Fruit fly (Drosophila melanogaster): ENCODE measurements around the gene CG14857.

CG14857 gene

dm6 chr3R:14853767-14854191 is 52.2 kb downstream of the CG14857 start (continued):
- TF ChIP-seq CG17385 (GFP tag; optimal IDR thresholded peaks at IDR 0.05) (peak; percentile 68), stwl (tag; optimal IDR thresholded peaks at IDR 0.05) (peak; percentile 16), bigmax (GFP tag; optimal IDR thresholded peaks at IDR 0.05) (peak; percentile 5), Aef1 (GFP tag; IDR thresholded peaks at IDR 0.05) (no peak), Atf-2 (GFP tag; optimal IDR thresholded peaks at IDR 0.05) (no peak), amos (GFP tag; IDR thresholded peaks at IDR 0.05; ENCODE audit: partially characterized antibody) (peak; percentile 25; the same call in 1 of the 2 replicates), CG12219 (GFP tag; optimal IDR thresholded peaks at IDR 0.05) (peak; percentile 67), Ada2b (GFP tag; IDR thresholded peaks at IDR 0.05) (no peak), CG32767 (GFP tag; IDR thresholded peaks at IDR 0.05) (no peak; the same call in 1 of the 2 replicates), shn (GFP tag; optimal IDR thresholded peaks at IDR 0.05) (no peak), lilli (GFP tag; optimal IDR thresholded peaks at IDR 0.05) (peak; percentile 19), pita (GFP tag; optimal IDR thresholded peaks at IDR 0.05) (no peak), toy (GFP tag; IDR thresholded peaks at IDR 0.05) (no peak), luna (GFP tag; optimal IDR thresholded peaks at IDR 0.05) (peak; percentile 24), p53 (GFP tag; optimal IDR thresholded peaks at IDR 0.05) (no peak), btn (GFP tag; optimal IDR thresholded peaks at IDR 0.05) (no peak), CG1024 (GFP tag; IDR thresholded peaks at IDR 0.05) (no peak), Jarid2 (GFP tag; optimal IDR thresholded peaks at IDR 0.05) (peak; percentile 96), CG12104 (GFP tag; optimal IDR thresholded peaks at IDR 0.05) (no peak), CG33557 (GFP tag; optimal IDR thresholded peaks at IDR 0.05) (peak; percentile 25), wdn (GFP tag; IDR thresholded peaks at IDR 0.05) (0 out of 2 replicates have a peak, but pooled peaks have one; percentile 29), Atf3 (GFP tag; optimal IDR thresholded peaks at IDR 0.05) (no peak), CG3726 (GFP tag; IDR thresholded peaks at IDR 0.05) (no peak), CG8290 (GFP tag; optimal IDR thresholded peaks at IDR 0.05) (no peak), CG8290 (tag; optimal IDR thresholded peaks at IDR 0.05) (peak in 1 of 2 experiments; percentile 64), CG17912 (GFP tag; optimal IDR thresholded peaks at IDR 0.05) (no peak), CG12071 (GFP tag; optimal IDR thresholded peaks at IDR 0.05) (peak; percentile 65), oc (tag; optimal IDR thresholded peaks at IDR 0.05) (peak; percentile 63), CG9609 (GFP tag; optimal IDR thresholded peaks at IDR 0.05) (no peak), CG6683 (GFP tag; optimal IDR thresholded peaks at IDR 0.05) (peak; percentile 62), da (GFP tag; optimal IDR thresholded peaks at IDR 0.05) (no peak), kni (GFP tag; optimal IDR thresholded peaks at IDR 0.05) (peak; percentile 80), lbe (GFP tag; optimal IDR thresholded peaks at IDR 0.05) (peak; percentile 80), CG4404 (GFP tag; IDR thresholded peaks at IDR 0.05) (no peak), CG14050 (GFP tag; IDR thresholded peaks at IDR 0.05) (no peak), slp2 (GFP tag; optimal IDR thresholded peaks at IDR 0.05) (no peak), CG11093 (GFP tag; IDR thresholded peaks at IDR 0.05) (no peak), CG7745 (tag; optimal IDR thresholded peaks at IDR 0.05) (no peak), gcm (GFP tag; optimal IDR thresholded peaks at IDR 0.05) (no peak), D19B (GFP tag; optimal IDR thresholded peaks at IDR 0.05) (no peak), CG4328 (GFP tag; optimal IDR thresholded peaks at IDR 0.05) (peak; percentile 39), CG6791 (GFP tag; IDR thresholded peaks at IDR 0.05; ENCODE audit: partially characterized antibody) (0 out of 3 replicates have a peak, but pooled peaks have one; percentile 16), sna (GFP tag; IDR thresholded peaks at IDR 0.05; ENCODE audit: partially characterized antibody) (peak; percentile 47), CG1233 (GFP tag; optimal IDR thresholded peaks at IDR 0.05) (peak; percentile 16), psq (GFP tag; optimal IDR thresholded peaks at IDR 0.05) (no peak), NFAT (GFP tag; IDR thresholded peaks at IDR 0.05) (peak; percentile 56; the same call in 1 of the 2 replicates), gfzf (GFP tag; optimal IDR thresholded peaks at IDR 0.05) (no peak), ase (GFP tag; IDR thresholded peaks at IDR 0.05) (no peak), Gsc (GFP tag; IDR thresholded peaks at IDR 0.05) (no peak), pb (GFP tag; optimal IDR thresholded peaks at IDR 0.05) (peak; percentile 41), Hr39 (optimal IDR thresholded peaks at IDR 0.05) (no peak), CG3995 (GFP tag; optimal IDR thresholded peaks at IDR 0.05) (peak; percentile 31)

Data from whole organism, embryonic.